Worm (Caenorhabditis elegans): ENCODE measurements around the gene Y70C5A.2.

Gene Y70C5A.2

ce11 chrV:16622754-16623261, at the start of gene Y70C5A.2:
Y70C5A.2 (minus strand) TSS chrV:16623211.
- TF ChIP-seq ceh-39 (tag; optimal IDR thresholded peaks at IDR 0.05), result no peak
- no peak for TF ChIP-seq pha-4 (tag; optimal IDR thresholded peaks at IDR 0.05)
- TF ChIP-seq lin-32 (GFP tag; optimal IDR thresholded peaks at IDR 0.05), result no peak
- TF ChIP-seq ham-2 (GFP tag; optimal IDR thresholded peaks at IDR 0.05), result no peak
- no peak for TF ChIP-seq lsy-2 (tag; optimal IDR thresholded peaks at IDR 0.05)
- TF ChIP-seq hlh-1 (tag; optimal IDR thresholded peaks at IDR 0.05), result no peak
- TF ChIP-seq unc-62 (GFP tag; optimal IDR thresholded peaks at IDR 0.05), result no peak
- no peak for TF ChIP-seq bed-3 (GFP tag; optimal IDR thresholded peaks at IDR 0.05)
- no peak for TF ChIP-seq ceh-83 (GFP tag; optimal IDR thresholded peaks at IDR 0.05)
- no peak for TF ChIP-seq lin-13 (tag; optimal IDR thresholded peaks at IDR 0.05)
- no peak for TF ChIP-seq zip-8 (tag; optimal IDR thresholded peaks at IDR 0.05)
- TF ChIP-seq ces-1 (GFP tag; optimal IDR thresholded peaks at IDR 0.05), result no peak
- no peak for TF ChIP-seq unc-120 (tag; optimal IDR thresholded peaks at IDR 0.05; ENCODE audit: poor library complexity, severe bottlenecking)

DNA sequence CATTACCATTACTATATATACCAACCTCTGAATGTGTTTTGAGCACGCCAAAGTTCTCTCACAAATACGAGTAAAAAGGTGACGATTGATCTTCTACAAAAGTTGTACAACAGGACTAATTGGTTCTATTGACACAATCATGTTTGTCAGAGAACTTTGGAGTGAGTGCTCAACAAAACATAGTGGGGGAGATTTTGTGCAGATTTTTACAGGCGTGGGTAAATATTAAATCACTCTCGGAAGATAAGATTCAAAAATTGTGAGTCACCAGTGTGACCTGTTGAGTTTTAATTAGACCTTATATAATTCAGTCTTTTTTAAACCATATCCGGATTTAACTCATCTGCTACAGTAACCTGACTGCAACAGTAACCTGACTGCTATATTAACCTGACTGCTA, 49.2 kb upstream of the Y70C5A.2 start, which contains the start of gene F14F8.8:
Gene F14F8.8, minus strand, starts transcription at position 101 of the 400 bp plus-strand sequence.
- TF ChIP-seq lin-13 (tag; optimal IDR thresholded peaks at IDR 0.05), result no peak
- TF ChIP-seq mep-1 (tag; optimal IDR thresholded peaks at IDR 0.05), result no peak
- TF ChIP-seq nhr-12 (tag; optimal IDR thresholded peaks at IDR 0.05), result no peak
- TF ChIP-seq M03D4.4 (tag; optimal IDR thresholded peaks at IDR 0.05), result no peak

- no peak for TF ChIP-seq elt-1 (tag; optimal IDR thresholded peaks at IDR 0.05; ENCODE audit: borderline replicate concordance, insufficient read depth)
- TF ChIP-seq tbx-8 (GFP tag; optimal IDR thresholded peaks at IDR 0.05), result no peak
- TF ChIP-seq M03D4.4 (tag; optimal IDR thresholded peaks at IDR 0.05), result no peak
- no peak for TF ChIP-seq lin-32 (GFP tag; optimal IDR thresholded peaks at IDR 0.05)
- no peak for TF ChIP-seq sem-2 (GFP tag; optimal IDR thresholded peaks at IDR 0.05)
- no peak for TF ChIP-seq lsy-2 (tag; optimal IDR thresholded peaks at IDR 0.05)
- TF ChIP-seq unc-120 (tag; optimal IDR thresholded peaks at IDR 0.05; ENCODE audit: poor library complexity, severe bottlenecking), result no peak
- TF ChIP-seq ham-2 (GFP tag; optimal IDR thresholded peaks at IDR 0.05), result no peak
- TF ChIP-seq bed-3 (GFP tag; optimal IDR thresholded peaks at IDR 0.05), result no peak
- no peak for TF ChIP-seq ceh-83 (GFP tag; optimal IDR thresholded peaks at IDR 0.05)
Measured at ce11 chrV:16671190-16671589, 48.2 kb upstream of the Y70C5A.2 start, which contains the start of gene str-61. str-61 (minus strand) TSS chrV:16671290.

DNA sequence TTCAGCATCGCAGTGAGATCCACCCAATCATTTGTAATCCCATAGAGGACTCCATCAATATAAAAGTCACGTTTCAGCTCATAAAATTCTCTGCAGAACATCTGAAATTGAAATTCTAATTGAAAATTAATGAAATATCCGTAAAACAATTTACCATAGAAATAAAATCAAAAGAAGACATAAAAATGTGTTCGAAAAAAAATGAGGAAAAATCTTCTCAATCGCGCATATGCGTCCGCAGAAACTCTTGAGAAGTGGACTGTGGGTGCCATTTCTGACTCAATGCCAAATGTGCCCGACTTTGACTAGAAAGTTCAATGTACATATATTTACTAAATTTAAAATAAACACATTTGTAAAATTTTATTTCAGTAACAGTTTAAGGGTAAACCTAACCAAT, 45.5 kb upstream of the Y70C5A.2 start, which contains the start of gene F14F8.9:
Gene F14F8.9, minus strand, starts transcription at position 101 of the 400 bp plus-strand sequence.
- no peak for TF ChIP-seq lin-13 (tag; optimal IDR thresholded peaks at IDR 0.05)
- no peak for TF ChIP-seq ceh-83 (GFP tag; optimal IDR thresholded peaks at IDR 0.05)
- no peak for TF ChIP-seq ham-2 (GFP tag; optimal IDR thresholded peaks at IDR 0.05)
- TF ChIP-seq M03D4.4 (tag; optimal IDR thresholded peaks at IDR 0.05), result no peak
- no peak for TF ChIP-seq nhr-2 (tag; optimal IDR thresholded peaks at IDR 0.05)
- TF ChIP-seq mab-5 (tag; optimal IDR thresholded peaks at IDR 0.05), result no peak
- no peak for TF ChIP-seq cnd-1 (tag; optimal IDR thresholded peaks at IDR 0.05)
- TF ChIP-seq mls-2 (tag; optimal IDR thresholded peaks at IDR 0.05), result no peak
- TF ChIP-seq unc-120 (tag; optimal IDR thresholded peaks at IDR 0.05; ENCODE audit: poor library complexity, severe bottlenecking), result no peak
- TF ChIP-seq tbx-8 (GFP tag; optimal IDR thresholded peaks at IDR 0.05), result no peak
- TF ChIP-seq lin-32 (GFP tag; optimal IDR thresholded peaks at IDR 0.05), result no peak
- no peak for TF ChIP-seq nhr-28 (tag; optimal IDR thresholded peaks at IDR 0.05)
- no peak for TF ChIP-seq elt-1 (tag; optimal IDR thresholded peaks at IDR 0.05; ENCODE audit: borderline replicate concordance, insufficient read depth)
- no peak for TF ChIP-seq unc-62 (GFP tag; optimal IDR thresholded peaks at IDR 0.05)
- TF ChIP-seq zip-8 (tag; optimal IDR thresholded peaks at IDR 0.05), result no peak
- no peak for TF ChIP-seq blmp-1 (tag; optimal IDR thresholded peaks at IDR 0.05)
- no peak for TF ChIP-seq unc-39 (tag; optimal IDR thresholded peaks at IDR 0.05)
- TF ChIP-seq hlh-1 (tag; optimal IDR thresholded peaks at IDR 0.05), result no peak
- no peak for TF ChIP-seq sem-2 (GFP tag; optimal IDR thresholded peaks at IDR 0.05)

- TF ChIP-seq ham-2 (GFP tag; optimal IDR thresholded peaks at IDR 0.05) (no peak), elt-1 (tag; optimal IDR thresholded peaks at IDR 0.05; ENCODE audit: borderline replicate concordance, insufficient read depth) (no peak), unc-62 (GFP tag; optimal IDR thresholded peaks at IDR 0.05) (no peak), drap-1 (GFP tag; optimal IDR thresholded peaks at IDR 0.05) (no peak), mab-5 (tag; optimal IDR thresholded peaks at IDR 0.05) (no peak), nhr-76 (tag; optimal IDR thresholded peaks at IDR 0.05) (no peak), mep-1 (tag; optimal IDR thresholded peaks at IDR 0.05) (no peak), flh-1 (GFP tag; optimal IDR thresholded peaks at IDR 0.05) (no peak), bed-3 (GFP tag; optimal IDR thresholded peaks at IDR 0.05) (no peak), ztf-11 (tag; optimal IDR thresholded peaks at IDR 0.05) (no peak), ceh-83 (GFP tag; optimal IDR thresholded peaks at IDR 0.05) (no peak), nhr-12 (tag; optimal IDR thresholded peaks at IDR 0.05) (no peak), blmp-1 (tag; optimal IDR thresholded peaks at IDR 0.05) (no peak), nhr-237 (tag; optimal IDR thresholded peaks at IDR 0.05) (no peak), elt-3 (tag; optimal IDR thresholded peaks at IDR 0.05) (no peak), tbx-8 (GFP tag; optimal IDR thresholded peaks at IDR 0.05) (no peak), snpc-4 (tag; optimal IDR thresholded peaks at IDR 0.05) (no peak), ces-1 (GFP tag; optimal IDR thresholded peaks at IDR 0.05) (no peak)
Measured at ce11 chrV:16666647-16667046, 43.6 kb upstream of the Y70C5A.2 start, which contains the start of gene F14F8.14. F14F8.14 (minus strand) TSS chrV:16666747.

All from whole organism, mixed stage, embryonic.